Comparison of ENCODE assay signal across 4 fruit fly cellular contexts in genomic region chr2L:6945088-6945487, dm6.
TF ChIP-seq lines count a peak whose summit lies in the region.

Fgop2 (minus strand) TSS chr2L:6945289.

- TF ChIP-seq CTCF in whole organism, embryonic (GFP tag; optimal IDR thresholded peaks at IDR 0.05; lab: Kevin White, UChicago) = no peak

TF ChIP-seq in whole organism, adult, 20 proteins besides CTCF, POLR2A, EP300 and RAD21:
- peak; percentile 31 for TF ChIP-seq bab1 (GFP tag; optimal IDR thresholded peaks at IDR 0.05; lab: Kevin White, UChicago)
- TF ChIP-seq kay (GFP tag; lab: Kevin White, UChicago; ENCODE audit: borderline replicate concordance) = no peak

TF ChIP-seq in whole organism, embryonic, 481 proteins besides CTCF, POLR2A, EP300 and RAD21 (continues in another document):
- TF ChIP-seq CG15514 (GFP tag; optimal IDR thresholded peaks at IDR 0.05; lab: Kevin White, UChicago) (peak; percentile 84), sisA (GFP tag; IDR thresholded peaks at IDR 0.05; lab: Robert Waterston, UW) (no peak), Atf3 (GFP tag; optimal IDR thresholded peaks at IDR 0.05; lab: Kevin White, UChicago) (no peak), CrebB (tag; optimal IDR thresholded peaks at IDR 0.05; lab: Kevin White, UChicago) (no peak), trem (tag; optimal IDR thresholded peaks at IDR 0.05; lab: Kevin White, UChicago) (peak; percentile 41), CG4328 (GFP tag; optimal IDR thresholded peaks at IDR 0.05; lab: Kevin White, UChicago) (no peak), CG2712 (tag; optimal IDR thresholded peaks at IDR 0.05; lab: Kevin White, UChicago) (peak; percentile 4), CG10267 (tag; optimal IDR thresholded peaks at IDR 0.05; lab: Kevin White, UChicago) (peak; percentile 30), Ravus (GFP tag; IDR thresholded peaks at IDR 0.05; lab: Robert Waterston, UW) (no peak), BEAF-32 (GFP tag; optimal IDR thresholded peaks at IDR 0.05; lab: Kevin White, UChicago) (peak; percentile 25), tgo (GFP tag; IDR thresholded peaks at IDR 0.05; lab: Robert Waterston, UW) (no peak), slou (GFP tag; optimal IDR thresholded peaks at IDR 0.05; lab: Kevin White, UChicago) (no peak), CG10543 (GFP tag; optimal IDR thresholded peaks at IDR 0.05; lab: Kevin White, UChicago) (no peak), Med (GFP tag; lab: Kevin White, UChicago) (peak; percentile 47), CoRest (tag; optimal IDR thresholded peaks at IDR 0.05; lab: Kevin White, UChicago) (no peak), Oaz (GFP tag; IDR thresholded peaks at IDR 0.05; lab: Robert Waterston, UW) (no peak), Lpt (GFP tag; optimal IDR thresholded peaks at IDR 0.05; lab: Kevin White, UChicago) (no peak), E2f2 (GFP tag; IDR thresholded peaks at IDR 0.05; lab: Robert Waterston, UW) (peak; percentile 82), CG15601 (tag; optimal IDR thresholded peaks at IDR 0.05; lab: Kevin White, UChicago) (peak; percentile 49), CG17612 (GFP tag; IDR thresholded peaks at IDR 0.05; lab: Robert Waterston, UW) (no peak), Myb (GFP tag; optimal IDR thresholded peaks at IDR 0.05; lab: Kevin White, UChicago) (peak; percentile 4), CG14710 (tag; optimal IDR thresholded peaks at IDR 0.05; lab: Kevin White, UChicago) (peak; percentile 41), pzg (GFP tag; optimal IDR thresholded peaks at IDR 0.05; lab: Kevin White, UChicago) (peak; percentile 61), TFAM (GFP tag; optimal IDR thresholded peaks at IDR 0.05; lab: Kevin White, UChicago) (no peak), CG6813 (GFP tag; optimal IDR thresholded peaks at IDR 0.05; lab: Kevin White, UChicago) (no peak), CG2889 (GFP tag; IDR thresholded peaks at IDR 0.05; lab: Robert Waterston, UW) (no peak), Dek (tag; optimal IDR thresholded peaks at IDR 0.05; lab: Kevin White, UChicago) (no peak), CG3407 (GFP tag; optimal IDR thresholded peaks at IDR 0.05; lab: Kevin White, UChicago) (no peak), zen2 (GFP tag; IDR thresholded peaks at IDR 0.05; lab: Robert Waterston, UW; ENCODE audit: partially characterized antibody) (no peak), sob (GFP tag; IDR thresholded peaks at IDR 0.05; lab: Robert Waterston, UW) (peak; percentile 20; the same call in 1 of the 2 replicates), CG10565 (GFP tag; optimal IDR thresholded peaks at IDR 0.05; lab: Kevin White, UChicago) (no peak)

TF ChIP-seq in whole organism, prepupa, 60 proteins besides CTCF, POLR2A, EP300 and RAD21:
- TF ChIP-seq CG11902 (GFP tag; optimal IDR thresholded peaks at IDR 0.05; lab: Kevin White, UChicago) (no peak), achi (GFP tag; optimal IDR thresholded peaks at IDR 0.05; lab: Kevin White, UChicago) (peak; percentile 64), CG8119 (GFP tag; IDR thresholded peaks at IDR 0.05; lab: Robert Waterston, UW) (no peak), Sox14 (GFP tag; optimal IDR thresholded peaks at IDR 0.05; lab: Kevin White, UChicago) (peak; percentile 40)

TF ChIP-seq in whole organism, wandering third instar larva, 38 proteins besides CTCF, POLR2A, EP300 and RAD21:
- TF ChIP-seq Rel (GFP tag; optimal IDR thresholded peaks at IDR 0.05; lab: Kevin White, UChicago) (no peak), Rel (tag; optimal IDR thresholded peaks at IDR 0.05; lab: Kevin White, UChicago) (peak; percentile 7), Sp1 (GFP tag; optimal IDR thresholded peaks at IDR 0.05; lab: Kevin White, UChicago) (no peak)
